Fruit fly (Drosophila melanogaster) whole organism, wandering third instar larva: Measurements from ENCODE around the gene Apoltp.

ENCODE experiments used
- Abd-B ChIP-seq: fragments of >200 bp; optimal IDR thresholded peaks from 2 replicates; lab custom pipeline; 2017; ENCODE audit warnings: missing biosample characterization, missing genetic modification characterization
- Dfd ChIP-seq: fragments of >200 bp; optimal IDR thresholded peaks from 2 replicates; lab custom pipeline; 2017; ENCODE audit warnings: missing biosample characterization, missing genetic modification characterization
- Hnf4 ChIP-seq: fragments of 200-800 bp; sonication (Bioruptor generic); optimal IDR thresholded peaks from 2 replicates; lab custom pipeline; 2016; ENCODE audit warnings: missing biosample characterization, mild to moderate bottlenecking, missing genetic modification characterization
- OdsH ChIP-seq: fragments of 200-800 bp; sonication (Bioruptor generic); optimal IDR thresholded peaks from 2 replicates; lab custom pipeline; 2016; ENCODE audit warnings: missing biosample characterization, mild to moderate bottlenecking, missing genetic modification characterization
- br ChIP-seq: fragments of 200-800 bp; sonication (Bioruptor generic); optimal IDR thresholded peaks from 2 replicates; lab custom pipeline; 2016; ENCODE audit warnings: missing biosample characterization, missing genetic modification characterization
- brk ChIP-seq: fragments of 200-800 bp; sonication (Bioruptor generic); optimal IDR thresholded peaks from 2 replicates; lab custom pipeline; 2016; ENCODE audit warnings: missing biosample characterization, mild to moderate bottlenecking, missing genetic modification characterization
- fru ChIP-seq: fragments of 200-800 bp; sonication (Bioruptor generic); optimal IDR thresholded peaks from 3 replicates; lab custom pipeline; 2016; ENCODE audit warnings: missing biosample characterization, mild to moderate bottlenecking, missing genetic modification characterization
- h ChIP-seq: fragments of 200-800 bp; sonication (Bioruptor generic); optimal IDR thresholded peaks from 3 replicates; lab custom pipeline; 2016; ENCODE audit warnings: missing biosample characterization, mild to moderate bottlenecking, missing genetic modification characterization
- pan ChIP-seq: fragments of >200 bp; optimal IDR thresholded peaks from 2 replicates; lab custom pipeline; 2017
- psq ChIP-seq: fragments of 200-800 bp; sonication (Bioruptor generic); optimal IDR thresholded peaks from 3 replicates; lab custom pipeline; 2017; ENCODE audit warnings: missing biosample characterization, mild to moderate bottlenecking, missing genetic modification characterization, moderate library complexity
- tai ChIP-seq: sonication (Bioruptor generic); optimal IDR thresholded peaks from 2 replicates; lab custom pipeline; 2016; ENCODE audit warnings: missing biosample characterization, missing genetic modification characterization
- usp ChIP-seq: fragments of >200 bp; optimal IDR thresholded peaks from 2 replicates; lab custom pipeline; 2017; ENCODE audit warnings: missing biosample characterization, missing genetic modification characterization

dm6 chr2L:9705291-9705690 is 71.3 kb downstream of the Apoltp start:
- no peak for TF ChIP-seq usp (GFP tag; lab: Kevin White, UChicago)
- no peak for TF ChIP-seq pan (lab: Kevin White, UChicago)
- no peak for TF ChIP-seq OdsH (GFP tag; lab: Kevin White, UChicago)
- no peak for TF ChIP-seq fru (GFP tag; lab: Kevin White, UChicago)
- TF ChIP-seq Hnf4 (GFP tag; lab: Kevin White, UChicago) = no peak
- no peak for TF ChIP-seq psq (GFP tag; lab: Kevin White, UChicago)
- TF ChIP-seq br (GFP tag; lab: Kevin White, UChicago) = no peak
- TF ChIP-seq tai (GFP tag; lab: Kevin White, UChicago) = no peak
- TF ChIP-seq brk = no peak
- no peak for TF ChIP-seq Dfd (GFP tag; lab: Kevin White, UChicago)
- no peak for TF ChIP-seq Abd-B (GFP tag; lab: Kevin White, UChicago)
- no peak for TF ChIP-seq h (GFP tag; lab: Kevin White, UChicago)
